Worm (Caenorhabditis elegans) whole organism, L1 larva: ENCODE measurements around the gene fbxc-50.

ENCODE experiments used
- C04F5.9 ChIP-seq: sonication (generic microtip); optimal IDR thresholded peaks from 2 replicates; lab custom pipeline; 2016; ENCODE audit warnings: missing genetic modification characterization, missing compliant biosample characterization
- C16A3.4 ChIP-seq: fragments of 150-350 bp; optimal IDR thresholded peaks from 2 replicates; lab custom pipeline; 2014; ENCODE audit warnings: missing biosample characterization, missing genetic modification characterization
- aha-1 ChIP-seq: fragments of 150-350 bp; optimal IDR thresholded peaks from 2 replicates; lab custom pipeline; 2014; ENCODE audit warnings: missing biosample characterization, missing genetic modification characterization
- ama-1 ChIP-seq: fragments of 150-350 bp; optimal IDR thresholded peaks from 2 replicates; lab custom pipeline; 2014
- ceh-90 ChIP-seq: sonication (generic microtip); optimal IDR thresholded peaks from 2 replicates; lab custom pipeline; 2016; ENCODE audit warnings: missing genetic modification characterization, missing compliant biosample characterization
- dpl-1 ChIP-seq, 3 experiments: fragments of 150-350 bp in 2 of 3; sonication (generic microtip) in 1 of 3; optimal IDR thresholded peaks; 2 replicates each; lab custom pipeline; 2014 to 2017; ENCODE audit warnings: missing biosample characterization in 3 of 3, missing genetic modification characterization in 3 of 3, missing genetic modification reagents in 3 of 3
- efl-1 ChIP-seq, 4 experiments: fragments of 150-350 bp; optimal IDR thresholded peaks in 3 of 4; peaks in 1 of 4; 1 replicate in 1 of 4; 2 replicates in 3 of 4; lab custom pipeline; 2014; ENCODE audit warnings: missing biosample characterization in 2 of 4, missing genetic modification characterization in 2 of 4, missing genetic modification reagents in 2 of 4
- efl-3 ChIP-seq: fragments of 200-800 bp; sonication (Bioruptor generic); optimal IDR thresholded peaks from 2 replicates; lab custom pipeline; 2018; ENCODE audit warnings: mild to moderate bottlenecking, missing genetic modification characterization, missing compliant biosample characterization
- egl-13 ChIP-seq: sonication (generic microtip); optimal IDR thresholded peaks from 2 replicates; lab custom pipeline; 2016; ENCODE audit warnings: missing genotype, missing genetic modification reagents, missing genetic modification characterization, missing compliant biosample characterization
- egl-27 ChIP-seq, 2 experiments: fragments of 150-350 bp in 1 of 2; sonication (generic microtip); optimal IDR thresholded peaks; 3 replicates each; lab custom pipeline; 2017 to 2018; ENCODE audit warnings: missing biosample characterization in 2 of 2, missing genetic modification characterization in 2 of 2, missing genetic modification reagents in 2 of 2
- fkh-10 ChIP-seq: sonication (generic microtip); optimal IDR thresholded peaks from 2 replicates; lab custom pipeline; 2017; ENCODE audit warnings: missing biosample characterization, missing genetic modification reagents, missing genetic modification characterization
- fkh-8 ChIP-seq: sonication (generic microtip); optimal IDR thresholded peaks from 2 replicates; lab custom pipeline; 2016; ENCODE audit warnings: mild to moderate bottlenecking, missing genetic modification characterization, missing compliant biosample characterization
- fos-1 ChIP-seq: fragments of 150-350 bp; optimal IDR thresholded peaks from 2 replicates; lab custom pipeline; 2014; ENCODE audit warnings: missing biosample characterization, missing genetic modification characterization
- grh-1 ChIP-seq: fragments of 200-800 bp; sonication (Bioruptor generic); IDR thresholded peaks from 2 replicates; pipeline ENCODE4 v1.3.6; 2022; ENCODE audit warnings: missing genetic modification reagents, missing genetic modification characterization, missing compliant biosample characterization
- hlh-17 ChIP-seq: fragments of 200-800 bp; sonication (Bioruptor generic); optimal IDR thresholded peaks from 2 replicates; lab custom pipeline; 2018; ENCODE audit warnings: missing genetic modification characterization, mild to moderate bottlenecking, missing compliant biosample characterization, moderate library complexity, borderline replicate concordance
- lin-13 ChIP-seq: fragments of 150-350 bp; optimal IDR thresholded peaks from 2 replicates; lab custom pipeline; 2014; ENCODE audit warnings: missing biosample characterization, missing genetic modification reagents, missing genetic modification characterization
- lin-35 ChIP-seq, 2 experiments: fragments of 150-350 bp; optimal IDR thresholded peaks; 2 replicates each; lab custom pipeline; 2014; ENCODE audit warnings: missing biosample characterization in 2 of 2, missing genetic modification characterization in 2 of 2, missing genetic modification reagents in 2 of 2
- lsy-2 ChIP-seq, 2 experiments: fragments of 150-350 bp; optimal IDR thresholded peaks; 2 replicates each; lab custom pipeline; 2014; ENCODE audit warnings: missing biosample characterization in 2 of 2, missing genetic modification characterization in 2 of 2
- mab-9 ChIP-seq: fragments of 200-800 bp; sonication (Bioruptor generic); IDR thresholded peaks from 2 replicates; pipeline ENCODE4 v1.3.6; 2022; ENCODE audit warnings: missing genetic modification reagents, missing genetic modification characterization, missing compliant biosample characterization
- mef-2 ChIP-seq: fragments of 150-350 bp; optimal IDR thresholded peaks from 2 replicates; lab custom pipeline; 2014; ENCODE audit warnings: missing biosample characterization, missing genetic modification characterization
- nhr-19 ChIP-seq: fragments of 200-800 bp; sonication (Bioruptor generic); conservative IDR thresholded peaks from 2 replicates; pipeline ENCODE4 v1.3.6; 2022; ENCODE audit warnings: missing genetic modification characterization, missing compliant biosample characterization
- nhr-237 ChIP-seq: fragments of 150-350 bp; optimal IDR thresholded peaks from 2 replicates; lab custom pipeline; 2014; ENCODE audit warnings: missing biosample characterization, missing genetic modification characterization
- nhr-47 ChIP-seq: sonication (generic microtip); optimal IDR thresholded peaks from 2 replicates; lab custom pipeline; 2016; ENCODE audit warnings: mild to moderate bottlenecking, missing genetic modification characterization, moderate library complexity, missing compliant biosample characterization
- nhr-71 ChIP-seq: sonication (generic microtip); optimal IDR thresholded peaks from 2 replicates; lab custom pipeline; 2016; ENCODE audit warnings: mild to moderate bottlenecking, missing genetic modification characterization, moderate library complexity, missing compliant biosample characterization
- nhr-84 ChIP-seq: sonication (generic microtip); optimal IDR thresholded peaks from 2 replicates; lab custom pipeline; 2017; ENCODE audit warnings: missing biosample characterization, missing genetic modification characterization
- pag-3 ChIP-seq: sonication (generic microtip); optimal IDR thresholded peaks from 2 replicates; lab custom pipeline; 2017; ENCODE audit warnings: missing genetic modification characterization, mild to moderate bottlenecking, missing compliant biosample characterization, antibody characterized with exemption, borderline replicate concordance; ENCODE audit not compliant: insufficient read depth
- rnt-1 ChIP-seq: sonication (generic microtip); optimal IDR thresholded peaks from 2 replicates; lab custom pipeline; 2016; ENCODE audit warnings: mild to moderate bottlenecking, missing genetic modification characterization, moderate library complexity, missing compliant biosample characterization
- skn-1 ChIP-seq: fragments of 150-350 bp; optimal IDR thresholded peaks from 2 replicates; lab custom pipeline; 2014; ENCODE audit warnings: missing biosample characterization, missing genetic modification characterization
- snpc-4 ChIP-seq: fragments of 150-350 bp; optimal IDR thresholded peaks from 2 replicates; lab custom pipeline; 2014; ENCODE audit warnings: missing biosample characterization, missing genetic modification characterization
- snu-23 ChIP-seq: sonication (generic microtip); optimal IDR thresholded peaks from 2 replicates; lab custom pipeline; 2016; ENCODE audit warnings: missing genetic modification characterization, missing compliant biosample characterization
- sptf-1 ChIP-seq: fragments of 150-350 bp; optimal IDR thresholded peaks from 2 replicates; lab custom pipeline; 2014; ENCODE audit warnings: missing biosample characterization, missing genetic modification characterization
- tlp-1 ChIP-seq: fragments of 150-350 bp; optimal IDR thresholded peaks from 2 replicates; lab custom pipeline; 2014; ENCODE audit warnings: missing biosample characterization, missing genetic modification characterization
- unc-62 ChIP-seq: fragments of 150-350 bp; optimal IDR thresholded peaks from 2 replicates; lab custom pipeline; 2014; ENCODE audit warnings: missing biosample characterization, missing genetic modification reagents, missing genetic modification characterization
- xbp-1 ChIP-seq: sonication (generic microtip); optimal IDR thresholded peaks from 2 replicates; lab custom pipeline; 2016; ENCODE audit warnings: missing genetic modification characterization, missing compliant biosample characterization
- ztf-11 ChIP-seq, 2 experiments: sonication (generic microtip); optimal IDR thresholded peaks; 2 replicates each; lab custom pipeline; 2016 to 2017; ENCODE audit warnings: missing genetic modification characterization in 2 of 2, missing biosample characterization in 1 of 2, missing compliant biosample characterization in 1 of 2
- ztf-4 ChIP-seq: fragments of 150-350 bp; optimal IDR thresholded peaks from 2 replicates; lab custom pipeline; 2014; ENCODE audit warnings: missing biosample characterization, missing genetic modification characterization

The fbxc-50 gene

DNA sequence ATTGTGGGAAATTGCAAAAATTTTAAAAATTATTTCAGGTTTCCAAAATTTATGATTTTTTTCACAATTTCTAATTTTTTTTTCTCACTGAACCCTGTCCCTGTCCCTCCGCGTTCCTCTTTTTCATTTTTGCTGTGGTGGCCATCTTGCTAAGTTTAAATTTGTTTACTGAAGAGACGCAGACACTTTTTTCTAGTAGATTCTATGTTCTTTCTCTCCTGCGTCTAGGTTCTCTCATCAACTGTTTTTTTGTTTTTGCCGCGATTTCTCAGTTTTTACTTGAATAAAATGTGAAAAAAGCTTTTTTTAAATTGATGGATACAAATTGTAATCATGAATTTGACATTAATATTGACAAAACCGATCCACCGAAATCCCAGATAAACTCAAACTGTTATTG, 38.7 kb downstream of the fbxc-50 start, which contains the start of gene ZC239.6 (continued):
- TF ChIP-seq lsy-2 (tag; optimal IDR thresholded peaks at IDR 0.05; lab: Kevin White, UChicago) (peak; percentile 23 to 51), rnt-1 (tag; lab: Kevin White, UChicago) (peak; percentile 53), lin-35 (GFP tag; optimal IDR thresholded peaks at IDR 0.05; lab: Kevin White, UChicago) (peak in 1 of 2 experiments; percentile 8), nhr-19 (GFP tag; lab: Robert Waterston, UW) (no peak), nhr-84 (tag; lab: Kevin White, UChicago) (no peak), dpl-1 (GFP tag; optimal IDR thresholded peaks at IDR 0.05; lab: Kevin White, UChicago) (peak in 2 of 3 experiments; percentile 4 to 42), snpc-4 (tag; lab: Kevin White, UChicago) (no peak), egl-27 (tag; optimal IDR thresholded peaks at IDR 0.05; lab: Kevin White, UChicago) (no peak), efl-3 (GFP tag; lab: Kevin White, UChicago) (no peak), C04F5.9 (tag; lab: Kevin White, UChicago) (no peak), fkh-10 (GFP tag; lab: Kevin White, UChicago) (no peak), xbp-1 (tag; lab: Kevin White, UChicago) (peak; percentile 16), nhr-47 (tag; lab: Kevin White, UChicago) (peak; percentile 17), lin-13 (no peak), efl-1 (optimal IDR thresholded peaks at IDR 0.05; lab: Kevin White, UChicago) (peak; percentile 39 to 42), efl-1 (GFP tag; optimal IDR thresholded peaks at IDR 0.05 in 1 of 2; lab: Kevin White, UChicago) (peak; percentile 41 to 84), snu-23 (GFP tag; lab: Kevin White, UChicago) (peak; percentile 68), nhr-237 (tag; lab: Kevin White, UChicago) (no peak)

DNA sequence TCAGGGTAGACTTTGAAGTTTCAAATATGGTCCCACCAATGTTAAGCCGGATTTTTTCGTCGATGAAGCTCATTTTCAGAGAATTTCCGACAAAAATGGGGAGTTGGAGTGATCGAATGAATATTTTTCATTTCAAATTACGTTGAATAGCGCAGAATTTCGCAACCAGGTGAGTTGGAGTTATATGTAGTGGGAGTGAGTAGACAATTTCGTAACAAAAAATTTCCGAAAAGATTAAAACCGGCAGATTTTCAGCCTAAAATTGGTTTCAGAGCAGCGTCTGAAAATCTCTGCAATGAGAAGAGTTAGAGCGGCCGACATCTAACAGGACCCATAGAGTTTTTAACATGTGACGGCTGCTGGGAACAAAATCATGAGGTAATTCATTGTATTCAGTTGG, 39.2 kb downstream of the fbxc-50 start, which contains the start of gene sdz-35:
TSS of gene sdz-35 (minus strand) at position 101 of the 400 bp plus-strand sequence.
- TF ChIP-seq tlp-1 (tag; lab: Kevin White, UChicago) (no peak), C04F5.9 (tag; lab: Kevin White, UChicago) (no peak), hlh-17 (GFP tag; lab: Kevin White, UChicago) (no peak), sptf-1 (tag; lab: Kevin White, UChicago) (no peak), unc-62 (GFP tag; lab: Kevin White, UChicago) (no peak), fos-1 (no peak), ama-1 (lab: Kevin White, UChicago) (no peak), egl-13 (tag; lab: Kevin White, UChicago) (no peak), ztf-11 (tag; optimal IDR thresholded peaks at IDR 0.05; lab: Kevin White, UChicago) (no peak), efl-3 (GFP tag; lab: Kevin White, UChicago) (no peak), mef-2 (tag; lab: Kevin White, UChicago) (no peak), mab-9 (GFP tag; lab: Robert Waterston, UW) (no peak)

DNA sequence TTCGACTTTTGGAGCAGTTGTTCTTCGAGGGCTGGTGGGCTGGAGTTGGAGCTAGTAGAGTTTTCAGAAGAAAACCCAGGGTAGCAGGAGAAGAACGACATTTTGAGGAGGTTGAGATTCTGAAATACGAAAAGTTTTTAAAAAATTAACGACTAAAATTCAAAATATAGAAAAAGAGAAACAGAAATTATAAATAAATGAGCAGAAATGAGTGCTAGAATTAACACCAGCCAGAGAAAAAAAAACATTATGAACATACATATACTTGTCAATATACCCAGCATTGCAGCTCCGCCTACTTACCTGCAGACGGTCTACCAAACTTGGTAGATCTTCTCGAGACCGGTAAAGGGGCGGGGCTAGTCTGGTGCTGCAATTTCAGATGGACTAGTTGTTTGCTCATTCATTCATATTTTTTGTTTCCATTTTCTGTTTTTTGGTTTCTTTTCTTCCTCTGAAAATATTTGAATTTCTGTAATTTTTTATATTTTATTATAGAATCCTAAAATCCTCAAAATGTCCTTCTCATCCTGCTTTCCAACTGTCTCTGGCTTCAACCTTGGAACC, 41.4 kb downstream of the fbxc-50 start, which contains the start of the genes ZC239.20 and ZC239.21:
TSS of gene ZC239.20 (minus strand) at position 101 of the 567 bp plus-strand sequence.
TSS of gene ZC239.21 (plus strand) at position 517 of the 567 bp plus-strand sequence.
- no peak for TF ChIP-seq aha-1 (tag; lab: Kevin White, UChicago)
- TF ChIP-seq fkh-8: no peak
- no peak for TF ChIP-seq ceh-90 (tag; lab: Kevin White, UChicago)
- no peak for TF ChIP-seq pag-3 (tag; lab: Kevin White, UChicago)
- no peak for TF ChIP-seq nhr-84 (tag; lab: Kevin White, UChicago)
- TF ChIP-seq skn-1 (tag; lab: Kevin White, UChicago): no peak
- no peak for TF ChIP-seq nhr-71
- TF ChIP-seq nhr-237 (tag; lab: Kevin White, UChicago): no peak
- no peak for TF ChIP-seq fos-1
- TF ChIP-seq C04F5.9 (tag; lab: Kevin White, UChicago): no peak
- no peak for TF ChIP-seq grh-1 (GFP tag; lab: Robert Waterston, UW)
- no peak for TF ChIP-seq ztf-4 (tag; lab: Kevin White, UChicago)
- TF ChIP-seq C16A3.4: no peak
- TF ChIP-seq, all 84 proteins: peak for 0
